Fruit fly (Drosophila melanogaster) S2 (cell line): ENCODE measurements around the gene Mtp.

Experiments used
- CG8478 ChIP-seq: fragments of >200 bp; optimal IDR thresholded peaks from 2 replicates; lab custom pipeline; 2018
- CTCF ChIP-seq, 2 experiments: fragments of >200 bp; optimal IDR thresholded peaks; 2 replicates each; lab custom pipeline; 2018

The Mtp gene

DNA sequence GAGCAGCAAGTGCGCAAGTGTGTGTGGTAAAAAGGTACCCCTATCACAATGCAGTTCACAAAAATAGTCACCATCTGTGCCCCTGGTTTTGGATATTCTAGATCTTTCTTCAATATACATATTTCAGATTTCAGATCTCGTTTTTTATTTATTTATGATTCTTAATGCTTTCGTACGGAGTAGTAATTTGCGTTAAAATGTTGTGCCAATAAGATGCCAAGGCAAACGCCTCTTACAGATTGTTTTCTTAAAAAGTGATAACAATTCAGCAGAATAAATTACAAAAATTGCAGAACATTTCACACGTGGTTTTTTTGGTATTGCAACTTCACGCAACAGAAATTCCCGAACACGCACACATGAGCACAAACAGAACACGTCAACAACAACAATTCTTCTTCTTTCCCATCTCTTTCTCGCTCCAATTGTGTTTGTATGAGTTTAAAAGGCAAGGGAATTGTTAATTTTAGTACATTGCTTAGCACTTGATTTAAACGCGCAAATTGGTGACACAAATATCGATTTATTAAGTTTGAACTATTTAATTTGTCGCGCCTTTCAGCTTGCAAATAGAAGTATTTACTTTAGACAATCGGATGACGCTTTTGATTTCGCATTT, 4.5 kb downstream of the Mtp start:
- no peak for TF ChIP-seq CG8478 (lab: Kevin White, UChicago)
- no peak for TF ChIP-seq CTCF (optimal IDR thresholded peaks at IDR 0.05; lab: Kevin White, UChicago)

DNA sequence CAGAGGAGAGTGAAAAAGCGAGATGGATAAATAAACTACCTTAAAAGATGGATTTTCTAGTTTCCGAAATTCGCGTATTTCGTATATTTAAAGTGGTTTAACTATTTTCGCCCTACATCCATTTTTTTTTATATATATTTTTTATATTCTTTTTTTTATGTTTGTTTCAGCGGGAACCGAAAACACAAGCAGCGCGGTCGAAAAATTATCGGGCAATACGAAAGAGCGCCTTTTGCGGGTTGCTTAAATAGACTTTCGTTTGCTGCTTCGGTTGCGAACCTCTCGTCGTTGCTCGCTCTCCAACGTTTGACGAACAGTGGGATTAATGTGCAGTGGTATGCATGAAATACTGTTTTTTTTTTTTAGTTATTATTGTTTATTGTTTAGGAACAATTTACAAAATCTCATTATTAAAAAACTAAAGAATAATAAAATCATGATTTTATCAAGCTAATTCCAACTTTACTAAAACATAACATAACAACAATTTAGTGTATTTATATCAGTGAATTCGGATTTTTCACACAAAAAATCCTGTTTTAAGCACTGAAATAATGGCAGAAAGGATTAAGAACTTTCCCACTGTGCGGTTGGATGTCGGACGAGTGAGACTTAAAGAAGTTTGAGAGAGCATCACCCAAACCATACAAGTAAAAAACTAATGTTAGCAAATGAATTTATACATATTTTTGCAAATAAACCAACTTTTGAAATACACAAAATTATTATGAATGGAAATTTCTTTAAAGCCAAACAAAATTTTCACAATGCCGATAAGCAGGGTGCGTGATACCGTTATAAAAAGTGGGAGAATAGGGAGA, 5.2 kb downstream of the Mtp start:
- TF ChIP-seq CG8478 (lab: Kevin White, UChicago) (no peak), CTCF (optimal IDR thresholded peaks at IDR 0.05; lab: Kevin White, UChicago) (no peak)

DNA sequence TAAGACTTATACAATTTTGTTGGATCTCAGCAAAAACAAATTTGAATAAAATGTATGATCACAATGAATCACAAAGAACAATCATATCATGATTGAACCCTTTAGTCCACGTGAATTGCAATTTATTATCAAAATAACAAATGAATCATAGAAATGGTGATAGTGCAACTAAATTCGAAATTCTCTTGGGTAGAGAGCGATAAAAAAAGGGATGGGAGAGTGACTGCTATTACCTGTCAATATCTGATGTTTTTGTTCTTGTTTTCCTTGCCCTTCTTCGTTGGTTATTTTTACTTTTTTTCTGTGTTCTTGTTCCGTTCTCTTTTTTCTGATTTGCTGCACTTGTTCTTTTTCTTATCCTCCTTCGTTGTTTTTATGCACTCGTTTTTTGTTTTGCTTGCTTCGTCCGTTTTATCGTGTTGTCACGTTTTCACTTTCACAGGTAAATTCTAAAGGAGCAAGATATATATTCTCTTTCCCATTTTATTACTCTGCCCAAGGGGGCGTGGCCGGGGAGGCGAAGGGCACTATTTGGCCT, 5.9 kb downstream of the Mtp start:
- no peak for TF ChIP-seq CTCF (optimal IDR thresholded peaks at IDR 0.05; lab: Kevin White, UChicago)
- no peak for TF ChIP-seq CG8478 (lab: Kevin White, UChicago)

DNA sequence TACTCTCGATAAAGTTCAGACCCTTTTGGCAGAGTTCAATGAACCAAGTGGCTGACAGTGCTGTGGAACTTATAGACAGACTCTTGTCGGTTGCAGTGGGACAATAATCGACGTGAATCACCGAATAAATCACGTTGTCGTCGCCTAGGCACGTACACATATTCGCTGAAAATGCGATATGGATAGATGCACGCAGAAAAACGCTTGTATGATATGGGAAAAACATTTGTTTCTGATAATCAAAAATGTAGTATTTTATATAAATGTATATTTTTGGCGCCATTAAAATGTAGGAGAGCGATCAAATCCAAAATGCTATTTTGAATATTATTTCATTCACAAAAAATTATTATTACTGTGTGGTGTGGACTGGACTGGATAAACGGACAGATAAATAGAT, 7.5 kb downstream of the Mtp start:
- no peak for TF ChIP-seq CTCF (optimal IDR thresholded peaks at IDR 0.05; lab: Kevin White, UChicago)
- TF ChIP-seq CG8478 (lab: Kevin White, UChicago) = no peak

DNA sequence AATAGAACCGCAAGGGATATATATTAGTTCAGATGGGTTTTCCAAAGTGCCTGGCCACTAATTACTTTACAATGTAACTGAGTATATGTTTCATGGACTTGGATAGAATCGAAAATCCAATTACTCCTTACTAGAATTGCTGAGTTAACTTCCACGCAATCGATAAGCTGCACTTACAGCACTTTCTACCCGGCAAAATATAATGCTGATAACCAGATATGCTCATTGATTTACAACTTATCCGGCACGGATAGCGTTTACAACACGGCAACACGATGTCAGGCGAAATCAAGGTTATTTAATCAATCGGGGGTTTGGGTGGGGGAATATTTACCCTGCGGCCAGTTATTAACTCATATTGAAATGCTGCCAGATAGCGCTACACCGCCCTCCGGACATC, 9.1 kb downstream of the Mtp start:
- TF ChIP-seq CG8478 (lab: Kevin White, UChicago) = no peak
- no peak for TF ChIP-seq CTCF (optimal IDR thresholded peaks at IDR 0.05; lab: Kevin White, UChicago)

DNA sequence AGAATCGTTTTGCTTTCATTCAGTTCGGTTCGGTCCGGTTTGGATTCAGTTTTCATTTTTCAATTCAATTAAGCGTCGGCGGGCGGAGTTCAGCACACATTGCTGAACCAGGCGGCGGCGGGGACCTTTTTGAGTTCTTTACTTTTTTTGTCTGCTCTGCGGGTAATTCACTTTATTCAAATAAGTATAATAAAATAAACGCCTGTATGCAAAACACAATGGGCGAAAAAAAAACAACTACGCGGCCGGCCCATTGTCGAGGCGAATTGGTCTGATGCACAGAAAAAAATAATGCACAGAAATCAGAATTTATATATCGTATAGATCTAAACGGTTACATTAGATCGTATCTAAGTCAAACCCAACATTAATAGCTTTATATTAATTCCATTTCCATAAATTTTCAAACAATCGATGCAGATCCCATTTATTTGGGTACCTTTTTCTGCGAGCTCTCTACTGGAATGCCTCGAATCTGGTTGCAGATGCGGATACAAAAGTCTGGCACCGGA, 9.8 kb downstream of the Mtp start:
- TF ChIP-seq CTCF (optimal IDR thresholded peaks at IDR 0.05; lab: Kevin White, UChicago) = no peak
- no peak for TF ChIP-seq CG8478 (lab: Kevin White, UChicago)

DNA sequence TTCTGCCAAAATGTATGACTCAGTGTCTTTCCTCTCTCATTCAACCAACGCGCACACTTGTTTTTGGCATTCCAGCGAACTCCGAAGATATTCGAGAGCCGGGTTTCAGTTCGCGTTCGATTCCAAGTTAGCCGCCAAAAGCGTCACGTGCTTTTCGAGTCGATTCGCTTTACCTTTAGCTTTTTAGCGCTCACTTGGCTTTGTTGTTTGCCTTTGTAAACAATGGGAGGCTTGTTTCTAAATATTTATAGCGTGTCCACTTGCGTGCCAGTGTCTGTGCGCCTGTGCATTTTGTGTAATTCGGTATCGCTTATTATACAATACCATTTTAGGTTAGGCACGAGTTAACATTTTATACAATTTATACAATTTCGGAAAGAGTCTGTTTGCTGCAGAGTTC, 11.3 kb downstream of the Mtp start:
- TF ChIP-seq CTCF (optimal IDR thresholded peaks at IDR 0.05; lab: Kevin White, UChicago) (no peak), CG8478 (lab: Kevin White, UChicago) (no peak)

DNA sequence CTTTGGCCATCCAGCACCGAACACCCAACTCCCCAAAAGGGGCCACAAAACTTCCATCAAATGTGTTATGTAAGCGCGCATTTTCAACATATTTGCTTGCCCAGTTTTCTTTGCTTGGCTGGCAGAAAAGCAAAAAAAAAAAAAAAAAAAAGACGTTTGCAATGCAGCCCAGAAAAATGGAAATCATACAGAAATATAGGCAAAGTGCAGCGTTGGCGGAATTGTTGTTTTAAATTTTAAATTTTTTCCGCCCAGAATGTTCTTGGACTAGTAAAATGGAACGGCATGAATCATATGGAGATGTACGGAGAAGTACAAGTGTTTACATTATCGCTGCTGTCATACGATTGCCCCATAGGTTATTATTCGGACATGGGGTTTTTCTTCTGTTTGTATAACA, 13.4 kb downstream of the Mtp start:
- TF ChIP-seq CG8478 (lab: Kevin White, UChicago) (no peak), CTCF (optimal IDR thresholded peaks at IDR 0.05; lab: Kevin White, UChicago) (no peak)

DNA sequence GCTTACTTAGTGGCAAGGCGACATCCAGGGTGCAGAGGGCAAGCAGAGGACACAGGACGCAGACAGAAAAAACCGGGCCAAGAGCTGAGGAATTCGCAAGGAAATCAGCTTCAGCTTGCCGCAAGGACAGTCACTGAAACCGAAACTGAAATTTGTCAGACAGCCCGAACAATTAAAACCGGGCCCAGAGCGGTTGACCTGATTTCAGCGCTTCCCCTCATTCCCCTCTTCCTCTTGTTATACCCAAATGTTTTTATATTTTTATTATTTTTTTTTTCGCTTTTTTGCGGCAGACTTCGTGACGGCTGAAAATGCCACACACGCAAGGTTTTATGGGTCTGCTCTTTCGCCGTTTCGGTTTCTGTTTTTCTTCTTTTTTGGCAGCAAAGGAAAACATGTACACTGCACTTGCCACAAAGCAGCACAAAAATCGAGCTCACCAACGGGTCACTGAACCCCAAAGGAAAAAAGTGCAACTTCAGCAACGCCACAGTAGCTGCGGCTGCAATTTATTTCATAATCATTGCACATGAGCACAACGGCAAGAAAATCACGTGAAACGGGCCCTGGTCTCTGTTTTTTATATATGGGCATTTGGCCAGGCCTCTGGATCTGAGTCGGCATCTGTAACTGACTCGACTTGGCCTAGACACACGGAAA, 14.6 kb downstream of the Mtp start:
- TF ChIP-seq CTCF (optimal IDR thresholded peaks at IDR 0.05; lab: Kevin White, UChicago) = no peak
- no peak for TF ChIP-seq CG8478 (lab: Kevin White, UChicago)

DNA sequence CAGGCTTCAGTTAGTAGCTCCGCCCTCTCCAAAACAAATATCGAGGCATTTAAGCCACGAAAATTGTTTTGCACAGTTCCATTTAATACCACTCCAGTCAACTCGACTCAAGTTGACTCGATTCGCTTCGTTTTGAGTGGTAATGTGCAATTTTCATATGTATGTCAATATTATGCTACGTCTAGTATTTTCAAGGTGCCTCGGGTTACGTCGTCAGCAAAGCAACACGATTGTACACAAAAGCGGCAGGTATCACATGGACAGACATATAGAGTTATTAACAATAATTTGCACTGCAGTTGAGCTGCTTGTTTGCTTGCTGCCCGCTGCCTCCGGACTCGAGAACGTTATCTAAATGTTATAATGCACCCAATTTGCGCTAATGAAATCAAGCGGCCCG, 17.7 kb downstream of the Mtp start:
- TF ChIP-seq CG8478 (lab: Kevin White, UChicago) = no peak
- no peak for TF ChIP-seq CTCF (optimal IDR thresholded peaks at IDR 0.05; lab: Kevin White, UChicago)

DNA sequence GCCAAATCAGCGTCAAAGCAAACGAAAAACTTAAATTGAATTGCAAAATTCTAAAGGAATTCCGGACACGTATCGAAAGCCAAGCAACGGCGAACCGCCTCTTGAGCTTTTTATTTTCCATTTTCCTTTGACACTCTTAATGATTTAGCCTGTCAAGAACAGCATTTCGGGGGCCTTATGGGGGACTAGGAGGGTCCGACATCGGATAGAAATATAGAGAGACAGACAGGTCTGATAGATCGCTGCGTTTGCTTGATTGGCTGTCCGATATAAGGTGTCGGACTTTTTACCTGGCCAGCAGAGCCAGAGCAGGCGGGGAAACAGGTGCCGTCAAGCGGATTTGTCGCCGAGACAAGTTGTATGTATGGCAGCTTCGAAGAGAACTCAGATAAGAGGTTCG, 18.3 kb downstream of the Mtp start:
- no peak for TF ChIP-seq CG8478 (lab: Kevin White, UChicago)
- no peak for TF ChIP-seq CTCF (optimal IDR thresholded peaks at IDR 0.05; lab: Kevin White, UChicago)

DNA sequence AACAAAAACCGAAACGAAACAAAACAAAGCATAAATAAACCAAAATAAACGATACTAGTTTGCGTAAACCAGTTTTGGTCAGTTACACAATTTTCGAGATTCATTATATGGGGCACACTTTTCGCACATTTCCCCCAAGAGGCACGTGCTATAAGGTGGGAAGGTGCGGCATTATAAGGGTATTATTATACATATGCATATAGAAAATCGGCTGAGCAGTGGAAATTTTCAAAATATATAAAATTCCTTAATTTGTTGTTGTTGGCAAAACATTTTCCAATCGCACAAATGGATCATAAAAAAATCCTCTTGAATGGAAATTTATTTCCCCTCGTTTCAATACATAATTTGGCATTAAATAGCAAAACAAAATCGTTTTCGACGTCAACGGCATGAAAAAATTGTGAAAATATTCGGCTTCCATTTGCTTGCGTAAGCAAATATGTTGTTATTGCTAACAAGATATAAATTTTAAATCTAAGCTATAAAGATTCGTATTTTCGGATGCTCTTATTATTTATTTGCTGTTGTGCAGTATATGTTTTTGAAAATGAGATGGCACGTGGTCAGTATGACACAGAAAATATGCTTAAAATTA, 24.1 kb downstream of the Mtp start:
- TF ChIP-seq CTCF (optimal IDR thresholded peaks at IDR 0.05; lab: Kevin White, UChicago) = no peak
- TF ChIP-seq CG8478 (lab: Kevin White, UChicago) = no peak

DNA sequence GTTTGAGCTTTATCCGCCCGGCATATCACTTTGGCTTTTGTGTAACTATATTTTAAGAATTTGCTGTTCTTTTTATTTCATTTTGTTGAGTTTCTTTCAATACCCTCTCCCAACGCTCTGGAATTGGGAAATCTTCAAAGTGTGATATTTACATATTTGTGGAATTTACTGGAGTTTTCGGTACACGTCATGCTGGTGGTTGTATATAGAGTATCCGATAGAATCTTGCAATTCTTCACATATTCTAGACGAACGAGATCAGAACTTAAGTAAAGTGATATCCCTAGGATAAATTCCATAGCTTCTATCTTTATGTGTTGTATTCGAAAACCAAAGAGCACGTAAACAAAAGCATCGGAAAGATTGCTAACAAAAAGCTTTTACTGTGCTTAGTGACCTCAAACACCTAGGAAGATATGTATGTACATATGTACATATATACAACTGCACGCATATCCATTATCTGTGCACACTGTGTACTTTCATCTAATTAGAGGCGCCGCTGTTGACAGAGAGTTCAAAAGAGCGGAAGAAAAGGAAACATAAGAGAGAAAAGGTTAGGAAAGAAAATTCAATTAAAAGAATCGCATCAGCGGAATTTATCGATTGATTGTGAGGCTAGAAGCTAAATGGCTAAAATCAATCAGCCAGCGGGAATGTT, 25.9 kb downstream of the Mtp start:
- TF ChIP-seq CG8478 (lab: Kevin White, UChicago) = no peak
- TF ChIP-seq CTCF (optimal IDR thresholded peaks at IDR 0.05; lab: Kevin White, UChicago) = no peak

DNA sequence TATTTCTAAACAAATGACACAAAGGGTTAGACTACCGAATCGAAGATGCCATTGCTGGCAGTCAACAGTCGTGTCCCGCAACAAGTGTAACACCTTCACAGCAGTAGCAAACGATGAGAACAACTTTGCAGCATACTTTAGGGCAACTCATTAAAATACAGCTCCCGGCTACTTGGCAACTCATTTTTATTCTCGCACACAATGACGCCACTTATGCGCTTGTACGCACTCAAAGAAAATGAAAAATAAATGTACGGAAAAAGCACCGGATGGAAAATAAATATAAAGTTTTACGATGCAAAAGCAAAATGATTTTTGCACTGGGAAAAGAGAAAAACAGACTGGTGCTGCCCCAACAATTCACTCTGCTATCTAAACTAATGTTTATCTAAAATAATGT, 31.5 kb downstream of the Mtp start:
- TF ChIP-seq CTCF (optimal IDR thresholded peaks at IDR 0.05; lab: Kevin White, UChicago) (peak in 1 of 2 experiments; percentile 0), CG8478 (lab: Kevin White, UChicago) (no peak)
